Fruit fly (Drosophila melanogaster) S2 (cell line): ENCODE results near the gene Or85f.

Source experiments
- CG8478 ChIP-seq: fragments of >200 bp; optimal IDR thresholded peaks from 2 replicates; lab custom pipeline; 2018
- CTCF ChIP-seq, 2 experiments: fragments of >200 bp; optimal IDR thresholded peaks; 2 replicates each; lab custom pipeline; 2018

The Or85f gene

DNA sequence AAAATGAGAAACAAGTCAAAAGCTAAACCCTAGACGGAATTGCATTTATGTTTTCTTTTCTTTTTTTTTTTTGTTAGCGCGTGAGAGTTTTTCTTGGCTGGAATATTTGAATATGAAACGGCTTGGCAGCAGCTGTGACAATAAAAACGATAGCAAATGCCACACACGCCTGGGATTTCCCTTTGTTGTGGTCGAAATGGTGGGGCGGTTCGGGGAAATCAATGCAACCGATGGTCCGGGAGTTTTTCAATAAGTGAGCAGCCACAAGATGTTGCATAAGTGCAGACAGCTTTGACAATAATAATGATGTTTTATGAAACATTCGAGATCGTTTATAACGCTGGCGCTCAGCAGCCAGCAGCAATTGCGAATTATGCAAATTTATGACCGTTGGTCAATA lies 21.2 kb upstream of the Or85f start:
- TF ChIP-seq CG8478 (lab: Kevin White, UChicago) = no peak
- no peak for TF ChIP-seq CTCF (optimal IDR thresholded peaks at IDR 0.05; lab: Kevin White, UChicago)

DNA sequence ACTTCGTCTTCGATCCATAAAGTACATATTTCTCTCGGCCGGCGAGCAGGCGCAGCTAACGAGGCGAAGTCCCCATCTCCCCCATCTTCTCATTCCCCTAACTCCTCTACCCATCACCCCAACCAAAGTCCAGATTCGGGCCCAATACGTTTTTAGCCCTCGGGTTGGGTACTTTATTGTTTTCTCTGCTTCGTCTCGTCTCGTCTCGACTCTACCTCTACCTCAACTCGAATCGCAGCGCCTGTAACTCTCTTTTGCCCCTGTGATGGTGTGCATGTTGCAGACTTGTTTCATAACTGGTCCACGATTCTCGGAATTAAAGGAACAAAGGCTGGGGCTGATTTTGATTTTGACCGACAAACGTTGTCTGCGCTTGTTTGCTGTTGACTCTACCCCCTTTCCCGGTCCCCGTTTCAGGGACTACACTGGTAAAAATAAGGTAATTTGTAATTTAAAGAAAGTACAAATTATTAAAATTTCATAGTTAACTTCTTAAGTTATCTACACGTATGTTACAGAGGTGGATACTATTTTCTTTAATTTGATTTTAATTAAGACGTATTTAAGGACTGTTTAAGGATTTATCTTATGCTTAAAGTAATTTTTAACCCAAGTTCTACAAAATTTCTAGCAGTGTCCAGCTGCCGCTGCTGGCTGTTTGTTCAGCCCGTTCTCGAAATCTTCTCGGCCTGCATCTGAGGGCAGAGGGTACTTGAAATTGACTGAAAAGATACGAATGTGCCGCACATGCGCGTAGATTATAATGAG lies 19.2 kb upstream of the Or85f start:
- TF ChIP-seq CTCF (optimal IDR thresholded peaks at IDR 0.05; lab: Kevin White, UChicago) = no peak
- no peak for TF ChIP-seq CG8478 (lab: Kevin White, UChicago)

DNA sequence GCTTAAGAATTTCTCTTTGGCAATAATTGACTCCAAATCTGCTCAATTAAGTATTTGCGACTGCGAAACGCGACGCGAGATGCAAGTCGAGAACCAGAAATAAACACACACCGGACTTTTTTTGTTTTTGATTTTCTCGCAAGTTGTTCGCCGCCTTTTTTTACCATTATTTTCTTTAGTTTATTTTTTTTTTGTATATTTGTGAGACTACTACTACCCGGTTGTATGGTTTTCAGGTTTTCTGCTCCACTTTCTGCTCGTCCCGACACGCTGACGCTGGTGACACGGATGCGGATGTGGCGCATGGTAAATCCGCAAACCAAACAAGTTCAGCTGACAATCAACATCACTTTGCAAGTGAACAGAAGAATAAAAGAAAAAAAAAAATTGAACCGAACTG lies 17.0 kb upstream of the Or85f start:
- no peak for TF ChIP-seq CG8478 (lab: Kevin White, UChicago)
- no peak for TF ChIP-seq CTCF (optimal IDR thresholded peaks at IDR 0.05; lab: Kevin White, UChicago)

DNA sequence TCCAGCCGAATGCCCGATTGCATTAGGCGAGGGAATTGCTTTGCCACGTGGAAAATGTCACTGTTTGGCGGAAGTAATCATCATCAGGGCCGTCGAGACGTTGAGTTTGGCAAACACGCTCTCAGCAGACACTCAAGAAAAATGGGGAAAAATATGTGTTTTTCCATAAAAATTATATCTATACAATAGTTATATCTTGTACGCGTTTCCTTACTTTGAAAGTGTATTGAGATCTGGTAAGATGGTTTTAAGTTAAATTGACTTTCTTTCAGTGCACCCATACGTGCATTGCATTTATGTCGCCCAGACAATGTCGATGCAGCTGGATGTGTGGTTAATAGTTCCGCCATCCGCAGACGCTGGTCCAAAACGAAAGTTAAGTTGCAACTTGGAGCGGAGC lies 12.0 kb upstream of the Or85f start:
- TF ChIP-seq CG8478 (lab: Kevin White, UChicago) (no peak), CTCF (optimal IDR thresholded peaks at IDR 0.05; lab: Kevin White, UChicago) (no peak)

DNA sequence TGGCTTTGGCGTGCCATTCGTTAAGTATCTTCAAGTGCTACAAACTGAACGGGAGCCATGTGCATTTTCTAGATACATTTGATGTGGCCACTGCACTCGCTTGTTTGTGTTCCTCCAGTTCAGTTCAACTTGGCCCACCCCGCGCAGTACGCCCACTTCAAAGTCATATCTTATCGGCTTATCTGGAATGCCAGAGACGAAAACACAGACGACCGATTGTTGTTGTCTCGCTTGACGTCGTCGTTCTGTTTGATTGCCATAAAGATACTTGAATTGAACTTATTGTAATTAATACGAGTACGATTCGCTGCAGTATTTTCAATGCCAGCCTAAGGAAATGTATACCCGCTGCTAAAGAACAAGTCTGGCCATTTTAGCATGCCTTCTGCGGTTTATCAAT lies 10.4 kb upstream of the Or85f start:
- no peak for TF ChIP-seq CG8478 (lab: Kevin White, UChicago)
- no peak for TF ChIP-seq CTCF (optimal IDR thresholded peaks at IDR 0.05; lab: Kevin White, UChicago)

DNA sequence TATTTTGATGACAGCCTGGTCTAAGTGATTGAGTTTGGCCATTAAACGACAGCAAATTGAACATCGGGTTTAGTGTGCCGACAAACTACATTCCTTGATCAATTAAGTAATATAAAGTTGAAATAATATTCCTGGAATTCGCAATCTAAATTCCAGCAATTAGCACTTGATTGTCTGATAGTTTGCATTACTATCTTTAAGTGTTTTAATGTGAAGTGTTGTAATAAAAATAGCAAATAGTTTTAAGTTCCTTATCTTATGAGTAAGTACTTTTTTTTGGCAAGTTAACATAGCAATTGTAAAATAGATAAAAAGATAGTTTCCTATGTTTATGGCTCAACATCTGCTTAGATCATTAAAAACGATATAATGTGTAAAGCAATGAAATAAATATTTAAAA lies 9.7 kb upstream of the Or85f start:
- TF ChIP-seq CTCF (optimal IDR thresholded peaks at IDR 0.05; lab: Kevin White, UChicago) (no peak), CG8478 (lab: Kevin White, UChicago) (no peak)

DNA sequence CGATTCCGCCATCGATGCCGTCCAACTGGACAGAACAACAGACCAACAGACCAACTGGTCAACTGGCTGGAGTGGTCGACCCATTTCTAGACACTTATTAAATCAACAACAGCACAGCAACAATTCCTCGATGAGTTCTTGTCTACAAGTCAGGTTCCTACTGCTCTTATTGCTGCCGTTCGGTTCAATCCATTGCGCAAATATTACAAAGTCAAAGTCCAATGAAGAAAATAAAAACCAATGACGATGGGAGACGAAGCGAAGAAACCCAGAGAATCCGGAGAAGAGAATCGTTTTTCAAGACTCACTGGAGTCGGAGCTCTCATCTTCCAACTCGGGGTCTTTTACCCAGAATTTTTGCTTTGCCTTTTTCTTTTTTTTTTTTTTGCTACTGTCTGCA lies 9.0 kb upstream of the Or85f start:
- TF ChIP-seq CTCF (optimal IDR thresholded peaks at IDR 0.05; lab: Kevin White, UChicago) = no peak
- no peak for TF ChIP-seq CG8478 (lab: Kevin White, UChicago)

DNA sequence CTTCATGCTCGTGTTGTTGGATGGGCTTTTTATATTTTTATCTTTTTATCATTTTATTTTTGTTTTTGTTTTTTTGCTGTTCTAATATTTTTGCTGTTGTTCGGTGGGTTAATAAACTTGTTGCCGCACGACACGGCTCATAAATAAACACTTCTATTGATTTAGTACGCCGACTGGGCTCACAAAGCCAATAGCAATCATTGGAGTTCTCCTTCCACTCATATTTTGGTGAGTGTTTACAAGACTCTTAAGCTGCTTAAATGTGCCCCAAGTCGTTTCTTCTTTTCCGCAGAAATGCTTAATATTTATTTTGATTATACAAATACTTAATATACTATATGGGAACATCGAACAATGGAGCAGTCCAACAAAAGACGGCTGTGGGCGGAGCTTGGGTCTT lies 7.8 kb upstream of the Or85f start:
- TF ChIP-seq CTCF (optimal IDR thresholded peaks at IDR 0.05; lab: Kevin White, UChicago) = no peak
- TF ChIP-seq CG8478 (lab: Kevin White, UChicago) = no peak

DNA sequence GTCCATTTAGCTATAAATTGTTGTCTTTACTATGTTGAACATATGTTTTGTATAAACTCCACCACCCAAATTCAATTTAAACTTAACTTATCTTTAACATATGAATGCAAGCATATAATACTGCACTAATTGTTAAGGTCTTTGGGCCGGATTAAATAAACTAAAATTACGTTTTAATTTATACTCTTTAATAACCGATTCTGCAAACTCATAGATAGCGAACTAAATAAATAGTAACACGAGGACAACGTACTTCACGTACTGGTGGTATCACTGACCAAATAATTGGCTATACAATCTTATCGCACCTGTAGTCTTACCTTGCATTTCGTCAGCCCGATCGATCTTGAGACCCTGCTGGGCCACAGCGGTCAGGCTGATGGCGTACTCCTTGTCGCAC lies 5.6 kb upstream of the Or85f start:
- TF ChIP-seq CTCF (optimal IDR thresholded peaks at IDR 0.05; lab: Kevin White, UChicago) (no peak), CG8478 (lab: Kevin White, UChicago) (no peak)

DNA sequence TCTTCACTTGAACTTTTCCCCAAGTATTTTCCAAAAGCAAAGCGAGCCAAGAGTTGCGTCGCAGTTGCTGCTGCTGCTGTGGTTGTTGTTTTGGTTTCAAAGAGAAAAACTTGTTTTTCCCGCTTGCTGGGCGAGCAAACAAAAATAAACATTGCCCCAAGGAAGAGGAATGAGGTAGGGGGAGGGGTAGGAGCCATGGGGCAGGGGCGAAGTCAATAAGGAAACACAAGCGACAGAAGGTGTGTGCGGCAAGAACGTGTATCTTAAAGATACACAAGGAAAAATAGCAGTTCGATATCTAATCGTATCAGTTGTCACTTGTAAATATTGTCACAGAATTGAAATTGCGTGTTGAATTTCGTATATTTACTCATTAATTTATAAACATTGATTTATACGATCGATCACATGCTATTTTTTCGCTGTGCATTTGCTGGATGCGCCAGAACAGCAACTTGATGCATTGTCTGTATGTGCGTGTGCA lies 4.4 kb upstream of the Or85f start:
- TF ChIP-seq CTCF (optimal IDR thresholded peaks at IDR 0.05; lab: Kevin White, UChicago) = no peak

DNA sequence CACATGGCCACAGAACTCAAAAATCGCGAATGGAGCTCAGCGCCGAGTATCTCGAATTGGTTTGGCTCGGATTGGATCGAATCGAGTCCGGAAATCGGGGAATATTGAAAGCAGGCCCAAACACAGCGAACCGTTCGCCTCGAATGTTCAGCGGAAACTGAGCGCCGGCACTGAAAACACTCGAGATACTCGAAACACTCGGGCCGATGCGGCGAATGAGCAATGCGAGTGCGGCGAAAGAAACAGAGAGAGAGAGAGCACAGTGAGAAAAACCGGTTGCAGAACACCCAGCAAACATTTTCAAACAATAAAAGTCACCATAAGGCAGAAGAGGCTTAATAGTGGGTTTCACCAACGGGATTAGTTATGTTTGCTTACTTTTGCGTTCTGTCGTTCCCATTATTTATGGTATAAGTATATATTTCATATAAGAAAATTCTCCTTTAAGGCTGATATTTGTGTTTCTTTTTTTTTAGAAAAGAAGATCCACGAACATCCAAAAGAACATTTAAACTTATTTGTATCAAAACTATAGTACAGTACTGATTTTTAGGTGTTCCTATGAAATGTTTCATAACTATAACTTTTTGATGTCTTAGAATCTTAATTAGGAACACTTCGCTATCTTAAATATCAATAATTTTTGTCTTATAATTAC lies 3.5 kb upstream of the Or85f start, which contains the start of gene FER:
FER (minus strand) TSS at position 162 of the 658 bp plus-strand sequence.
- TF ChIP-seq CG8478 (lab: Kevin White, UChicago) (no peak), CTCF (optimal IDR thresholded peaks at IDR 0.05; lab: Kevin White, UChicago) (no peak)

DNA sequence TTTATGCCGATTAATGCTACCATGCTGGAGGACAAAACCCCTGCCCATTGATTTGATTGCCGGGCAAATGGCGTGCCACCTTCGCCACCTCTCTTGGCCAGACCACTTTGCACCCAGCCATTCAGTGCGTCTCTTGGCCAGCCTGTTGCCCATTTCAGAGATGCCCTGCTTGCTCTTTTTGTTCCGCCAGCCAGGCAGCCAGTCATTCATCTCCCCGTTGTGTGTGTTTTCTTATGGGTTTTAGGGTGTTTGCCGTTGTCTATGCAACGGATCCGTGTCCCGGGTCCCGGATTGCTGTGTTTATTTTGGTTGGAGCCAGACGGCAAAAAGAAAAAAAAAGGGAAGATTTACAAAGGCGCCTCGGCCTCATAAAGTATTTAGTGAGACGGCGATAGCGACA lies 2.0 kb upstream of the Or85f start:
- TF ChIP-seq CTCF (optimal IDR thresholded peaks at IDR 0.05; lab: Kevin White, UChicago) = no peak
- no peak for TF ChIP-seq CG8478 (lab: Kevin White, UChicago)

DNA sequence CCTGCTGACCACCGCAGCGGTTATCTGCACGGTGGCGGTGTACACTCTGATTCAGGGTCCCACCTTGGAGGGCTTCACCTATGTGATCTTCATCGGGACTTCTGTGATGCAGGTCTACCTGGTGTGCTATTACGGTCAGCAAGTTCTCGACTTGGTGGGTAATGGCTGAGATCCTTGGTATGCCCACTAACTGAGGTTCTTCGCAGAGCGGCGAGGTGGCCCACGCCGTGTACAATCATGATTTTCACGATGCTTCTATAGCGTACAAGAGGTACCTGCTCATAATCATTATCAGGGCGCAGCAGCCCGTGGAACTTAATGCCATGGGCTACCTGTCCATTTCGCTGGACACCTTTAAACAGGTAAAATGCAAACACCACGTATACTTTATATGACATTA lies 1.1 kb downstream of the Or85f start:
- TF ChIP-seq CTCF (optimal IDR thresholded peaks at IDR 0.05; lab: Kevin White, UChicago) (no peak), CG8478 (lab: Kevin White, UChicago) (no peak)

DNA sequence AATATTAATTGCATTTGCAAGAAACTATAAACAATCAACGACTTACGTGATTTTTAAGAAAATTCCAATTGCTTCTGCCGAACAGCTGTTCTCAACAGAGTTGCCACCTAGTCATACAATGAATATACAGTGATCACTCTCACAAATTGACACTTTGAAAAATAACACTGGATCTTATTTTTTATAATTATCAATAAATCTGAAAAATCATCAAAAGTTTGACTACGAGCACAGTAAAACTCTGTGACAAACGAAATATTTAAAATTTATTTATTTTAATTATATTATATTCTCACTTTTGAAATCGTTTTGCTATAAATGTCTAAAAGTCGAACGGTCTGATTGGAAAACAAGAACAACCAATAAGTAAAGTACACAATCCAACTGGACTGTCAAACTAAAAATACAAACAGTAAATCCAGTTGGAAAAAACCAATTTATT lies 2.0 kb downstream of the Or85f start, which contains the start of gene CG34117:
CG34117 (minus strand) TSS at position 103 of the 442 bp plus-strand sequence.
- no peak for TF ChIP-seq CG8478 (lab: Kevin White, UChicago)
- no peak for TF ChIP-seq CTCF (optimal IDR thresholded peaks at IDR 0.05; lab: Kevin White, UChicago)

DNA sequence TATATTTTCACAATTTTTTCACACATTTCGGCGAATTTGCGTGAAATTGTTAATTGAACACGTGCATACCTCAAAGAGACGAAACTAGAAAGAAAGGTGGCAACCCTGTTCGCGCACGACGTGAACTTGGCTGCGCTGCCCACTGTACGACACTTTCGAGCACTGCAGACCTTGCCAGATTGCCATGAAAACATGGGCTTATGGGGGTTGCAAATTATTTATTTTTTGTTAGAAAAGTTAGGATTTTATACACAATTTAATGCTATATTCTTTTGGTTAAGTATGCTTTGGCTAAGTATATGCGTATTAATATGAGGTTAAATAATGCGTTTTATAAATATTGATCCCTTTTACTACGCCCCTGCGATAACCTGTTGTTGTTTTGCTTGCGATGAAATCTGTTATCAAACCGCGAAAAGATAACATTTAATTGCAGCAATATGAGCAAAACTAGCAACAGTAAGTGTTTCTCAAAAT lies 3.2 kb downstream of the Or85f start, which contains the start of the genes RpL34b and CG8132:
RpL34b (minus strand) TSS at position 100 of the 477 bp plus-strand sequence.
CG8132 (plus strand) TSS at position 369 of the 477 bp plus-strand sequence.
- TF ChIP-seq CG8478 (lab: Kevin White, UChicago) = no peak
- peak; percentile 29 to 31 for TF ChIP-seq CTCF (optimal IDR thresholded peaks at IDR 0.05; lab: Kevin White, UChicago)
